Fruit fly (Drosophila melanogaster) Kc167 (cell line): ENCODE measurements around the gene CG31016.

Experiments used
- insv ChIP-seq: fragments of >200 bp; optimal IDR thresholded peaks from 3 replicates; lab custom pipeline; 2018; ENCODE audit warnings: missing external identifiers
- psq ChIP-seq: fragments of >200 bp; optimal IDR thresholded peaks from 2 replicates; lab custom pipeline; 2017; ENCODE audit warnings: missing external identifiers

dm6 chr3R:30617457-30617856 lies 11.5 kb downstream of the CG31016 start:
- TF ChIP-seq insv (lab: Kevin White, UChicago) (no peak), psq (no peak)
